Fruit fly (Drosophila melanogaster) whole organism: ENCODE results near the gene Polr2A.

Experiments
- EcR ChIP-seq, 2 experiments: fragments of >200 bp; optimal IDR thresholded peaks; 2 replicates each; lab custom pipeline; 2017; ENCODE audit warnings: missing biosample characterization in 2 of 2, missing genetic modification characterization in 2 of 2, missing genetic modification reagents in 2 of 2
- psq ChIP-seq: fragments of >200 bp; optimal IDR thresholded peaks from 2 replicates; lab custom pipeline; 2017

- no peak for TF ChIP-seq psq (lab: Kevin White, UChicago)
- no peak for TF ChIP-seq EcR (GFP tag; optimal IDR thresholded peaks at IDR 0.05; lab: Kevin White, UChicago)
Measured at dm6 chrX:11512868-11513267, 57.3 kb downstream of the Polr2A start.
